Comparison of ENCODE assay signal across 1 fruit fly cellular context in genomic region chr3R:24271071-24271470, dm6.
TF ChIP-seq lines count a peak whose summit lies in the region.

Gene jar (minus strand): TSS chr3R:24271233.

TF ChIP-seq in whole organism, embryonic, 481 proteins besides CTCF, POLR2A, EP300 and RAD21 (continued from another document and continues in another):
- TF ChIP-seq Hey (tag; optimal IDR thresholded peaks at IDR 0.05; lab: Kevin White, UChicago) (peak; percentile 21), CG8478 (optimal IDR thresholded peaks at IDR 0.05; lab: Kevin White, UChicago) (no peak), caup (GFP tag; optimal IDR thresholded peaks at IDR 0.05; lab: Kevin White, UChicago; ENCODE audit: severe bottlenecking) (peak; percentile 44), da (GFP tag; optimal IDR thresholded peaks at IDR 0.05; lab: Kevin White, UChicago) (no peak), HmgD (GFP tag; optimal IDR thresholded peaks at IDR 0.05; lab: Kevin White, UChicago) (peak; percentile 28), CG10431 (GFP tag; optimal IDR thresholded peaks at IDR 0.05; lab: Kevin White, UChicago) (peak; percentile 42), tin (GFP tag; optimal IDR thresholded peaks at IDR 0.05; lab: Kevin White, UChicago) (no peak), seq (GFP tag; IDR thresholded peaks at IDR 0.05; lab: Robert Waterston, UW) (peak; percentile 48; the same call in 1 of the 2 replicates), CG9727 (GFP tag; optimal IDR thresholded peaks at IDR 0.05; lab: Kevin White, UChicago) (peak; percentile 44), sisA (GFP tag; IDR thresholded peaks at IDR 0.05; lab: Robert Waterston, UW) (no peak), Sox100B (GFP tag; optimal IDR thresholded peaks at IDR 0.05; lab: Kevin White, UChicago) (no peak), CG30431 (GFP tag; optimal IDR thresholded peaks at IDR 0.05; lab: Kevin White, UChicago) (no peak), en (GFP tag; optimal IDR thresholded peaks at IDR 0.05; lab: Kevin White, UChicago) (no peak), Scr (GFP tag; IDR thresholded peaks at IDR 0.05; lab: Robert Waterston, UW; ENCODE audit: partially characterized antibody) (peak; percentile 88), Lhr (GFP tag; optimal IDR thresholded peaks at IDR 0.05; lab: Kevin White, UChicago) (peak; percentile 66), CG17359 (tag; optimal IDR thresholded peaks at IDR 0.05; lab: Kevin White, UChicago) (peak; percentile 38), Nf-YC (tag; optimal IDR thresholded peaks at IDR 0.05; lab: Kevin White, UChicago) (peak; percentile 53), pb (GFP tag; optimal IDR thresholded peaks at IDR 0.05; lab: Kevin White, UChicago) (peak; percentile 28), GATAe (GFP tag; conservative IDR thresholded peaks at IDR 0.05; lab: Robert Waterston, UW) (no peak), Fer2 (tag; optimal IDR thresholded peaks at IDR 0.05; lab: Kevin White, UChicago) (no peak), fd64A (GFP tag; optimal IDR thresholded peaks at IDR 0.05; lab: Kevin White, UChicago) (peak; percentile 1), klu (GFP tag; IDR thresholded peaks at IDR 0.05; lab: Robert Waterston, UW) (no peak), Dip3 (GFP tag; optimal IDR thresholded peaks at IDR 0.05; lab: Kevin White, UChicago) (no peak), stwl (tag; optimal IDR thresholded peaks at IDR 0.05; lab: Kevin White, UChicago) (peak; percentile 35), CG10959 (GFP tag; IDR thresholded peaks at IDR 0.05; lab: Robert Waterston, UW) (no peak), luna (GFP tag; optimal IDR thresholded peaks at IDR 0.05; lab: Kevin White, UChicago) (no peak), Lpt (GFP tag; optimal IDR thresholded peaks at IDR 0.05; lab: Kevin White, UChicago) (no peak), CG4328 (GFP tag; optimal IDR thresholded peaks at IDR 0.05; lab: Kevin White, UChicago) (no peak), sens (GFP tag; lab: Kevin White, UChicago) (peak; percentile 90), CG11696 (GFP tag; IDR thresholded peaks at IDR 0.05; lab: Robert Waterston, UW) (peak; percentile 21; the same call in 1 of the 2 replicates), Hand (GFP tag; optimal IDR thresholded peaks at IDR 0.05; lab: Kevin White, UChicago) (no peak), Adf1 (GFP tag; IDR thresholded peaks at IDR 0.05; lab: Robert Waterston, UW) (peak; percentile 40; the same call in 1 of the 2 replicates), dpn (GFP tag; optimal IDR thresholded peaks at IDR 0.05; lab: Kevin White, UChicago) (peak in 1 of 2 experiments; percentile 7), Xbp1 (GFP tag; optimal IDR thresholded peaks at IDR 0.05; lab: Kevin White, UChicago) (no peak), CG3163 (GFP tag; optimal IDR thresholded peaks at IDR 0.05; lab: Kevin White, UChicago) (no peak), unc-4 (GFP tag; IDR thresholded peaks at IDR 0.05; lab: Robert Waterston, UW; ENCODE audit: partially characterized antibody) (peak; percentile 93), Meics (GFP tag; optimal IDR thresholded peaks at IDR 0.05; lab: Kevin White, UChicago) (peak; percentile 18), CG6683 (GFP tag; optimal IDR thresholded peaks at IDR 0.05; lab: Kevin White, UChicago) (no peak), CG10366 (GFP tag; IDR thresholded peaks at IDR 0.05; lab: Robert Waterston, UW) (peak; percentile 40), mam (GFP tag; optimal IDR thresholded peaks at IDR 0.05; lab: Kevin White, UChicago) (no peak), row (GFP tag; IDR thresholded peaks at IDR 0.05; lab: Robert Waterston, UW) (peak; percentile 59), Nf-YA (GFP tag; IDR thresholded peaks at IDR 0.05; lab: Robert Waterston, UW) (no peak), dmrt11E (tag; optimal IDR thresholded peaks at IDR 0.05; lab: Kevin White, UChicago) (no peak), CG31224 (GFP tag; IDR thresholded peaks at IDR 0.05; lab: Robert Waterston, UW) (no peak), CG4707 (GFP tag; optimal IDR thresholded peaks at IDR 0.05; lab: Kevin White, UChicago) (peak; percentile 29), sob (GFP tag; IDR thresholded peaks at IDR 0.05; lab: Robert Waterston, UW) (peak; percentile 46; the same call in 1 of the 2 replicates), CG4360 (GFP tag; IDR thresholded peaks at IDR 0.05; lab: Robert Waterston, UW) (peak; percentile 99), cwo (GFP tag; optimal IDR thresholded peaks at IDR 0.05; lab: Kevin White, UChicago) (no peak), fd3F (GFP tag; optimal IDR thresholded peaks at IDR 0.05; lab: Kevin White, UChicago) (no peak), gem (tag; optimal IDR thresholded peaks at IDR 0.05; lab: Kevin White, UChicago) (no peak), CG3065 (GFP tag; optimal IDR thresholded peaks at IDR 0.05; lab: Kevin White, UChicago) (no peak), CG2678 (tag; optimal IDR thresholded peaks at IDR 0.05; lab: Kevin White, UChicago) (peak; percentile 34), tna (GFP tag; IDR thresholded peaks at IDR 0.05; lab: Robert Waterston, UW; ENCODE audit: partially characterized antibody) (peak; percentile 71), al (GFP tag; IDR thresholded peaks at IDR 0.05; lab: Robert Waterston, UW) (no peak), CG4424 (GFP tag; optimal IDR thresholded peaks at IDR 0.05; lab: Kevin White, UChicago) (no peak), emc (GFP tag; optimal IDR thresholded peaks at IDR 0.05; lab: Kevin White, UChicago) (no peak), gt (GFP tag; IDR thresholded peaks at IDR 0.05; lab: Robert Waterston, UW) (no peak), bbx (GFP tag; IDR thresholded peaks at IDR 0.05; lab: Robert Waterston, UW; ENCODE audit: partially characterized antibody) (peak; percentile 91), chinmo (GFP tag; IDR thresholded peaks at IDR 0.05; lab: Robert Waterston, UW; ENCODE audit: partially characterized antibody) (peak; percentile 95; the same call in 3 of the 4 replicates), CG5245 (GFP tag; optimal IDR thresholded peaks at IDR 0.05; lab: Kevin White, UChicago) (no peak), D (optimal IDR thresholded peaks at IDR 0.05; lab: Kevin White, UChicago) (peak; percentile 5), D (GFP tag; optimal IDR thresholded peaks at IDR 0.05; lab: Kevin White, UChicago) (no peak), CG10321 (GFP tag; IDR thresholded peaks at IDR 0.05; lab: Robert Waterston, UW) (no peak), zfh1 (GFP tag; IDR thresholded peaks at IDR 0.05; lab: Robert Waterston, UW) (peak; percentile 29; the same call in 1 of the 3 replicates), CG18011 (GFP tag; optimal IDR thresholded peaks at IDR 0.05; lab: Kevin White, UChicago) (no peak), cas (GFP tag; IDR thresholded peaks at IDR 0.05; lab: Robert Waterston, UW) (no peak), E2f2 (GFP tag; IDR thresholded peaks at IDR 0.05; lab: Robert Waterston, UW) (peak; percentile 100), CG32532 (GFP tag; IDR thresholded peaks at IDR 0.05; lab: Robert Waterston, UW) (peak; percentile 49; the same call in 1 of the 2 replicates), CG15269 (tag; optimal IDR thresholded peaks at IDR 0.05; lab: Kevin White, UChicago) (peak; percentile 50), CG13775 (GFP tag; optimal IDR thresholded peaks at IDR 0.05; lab: Kevin White, UChicago) (peak; percentile 4), dimm (GFP tag; IDR thresholded peaks at IDR 0.05; lab: Robert Waterston, UW) (no peak), CG8281 (tag; optimal IDR thresholded peaks at IDR 0.05; lab: Kevin White, UChicago) (no peak), Side (GFP tag; optimal IDR thresholded peaks at IDR 0.05; lab: Kevin White, UChicago) (peak; percentile 14), CG4617 (GFP tag; optimal IDR thresholded peaks at IDR 0.05; lab: Kevin White, UChicago; ENCODE audit: borderline replicate concordance) (no peak), Taf1 (GFP tag; IDR thresholded peaks at IDR 0.05; lab: Robert Waterston, UW) (no peak), her (GFP tag; optimal IDR thresholded peaks at IDR 0.05; lab: Kevin White, UChicago) (peak; percentile 12), CG7786 (GFP tag; optimal IDR thresholded peaks at IDR 0.05; lab: Kevin White, UChicago) (no peak), CG30020 (tag; optimal IDR thresholded peaks at IDR 0.05; lab: Kevin White, UChicago) (peak; percentile 11), CrebB (tag; optimal IDR thresholded peaks at IDR 0.05; lab: Kevin White, UChicago) (peak; percentile 70), CG13296 (GFP tag; optimal IDR thresholded peaks at IDR 0.05; lab: Kevin White, UChicago) (peak; percentile 16), shn (GFP tag; optimal IDR thresholded peaks at IDR 0.05; lab: Kevin White, UChicago) (no peak), br (optimal IDR thresholded peaks at IDR 0.05; lab: Kevin White, UChicago) (no peak), sd (tag; optimal IDR thresholded peaks at IDR 0.05; lab: Kevin White, UChicago) (peak; percentile 48), oc (tag; optimal IDR thresholded peaks at IDR 0.05; lab: Kevin White, UChicago) (peak; percentile 49), Dfd (GFP tag; optimal IDR thresholded peaks at IDR 0.05; lab: Kevin White, UChicago) (no peak), zf30C (GFP tag; optimal IDR thresholded peaks at IDR 0.05; lab: Kevin White, UChicago) (peak; percentile 11), fd102C (GFP tag; optimal IDR thresholded peaks at IDR 0.05; lab: Kevin White, UChicago) (peak; percentile 21), Mad (GFP tag; optimal IDR thresholded peaks at IDR 0.05; lab: Kevin White, UChicago) (no peak), hbn (GFP tag; IDR thresholded peaks at IDR 0.05; lab: Robert Waterston, UW; ENCODE audit: partially characterized antibody) (peak; percentile 94), CG9215 (GFP tag; IDR thresholded peaks at IDR 0.05; lab: Robert Waterston, UW) (no peak), CkIIα-i1 (GFP tag; IDR thresholded peaks at IDR 0.05; lab: Robert Waterston, UW) (no peak), CG14441 (GFP tag; IDR thresholded peaks at IDR 0.05; lab: Robert Waterston, UW) (no peak), dati (GFP tag; IDR thresholded peaks at IDR 0.05; lab: Robert Waterston, UW) (no peak), CG17186 (GFP tag; optimal IDR thresholded peaks at IDR 0.05; lab: Kevin White, UChicago) (peak; percentile 99), CG10274 (GFP tag; optimal IDR thresholded peaks at IDR 0.05; lab: Kevin White, UChicago) (no peak), Oli (tag; optimal IDR thresholded peaks at IDR 0.05; lab: Kevin White, UChicago) (no peak), CG31365 (tag; optimal IDR thresholded peaks at IDR 0.05; lab: Kevin White, UChicago) (peak; percentile 44), CG17912 (GFP tag; optimal IDR thresholded peaks at IDR 0.05; lab: Kevin White, UChicago) (peak; percentile 53), CG5953 (GFP tag; IDR thresholded peaks at IDR 0.05; lab: Robert Waterston, UW) (peak; percentile 66; the same call in 1 of the 2 replicates), lov (optimal IDR thresholded peaks at IDR 0.05; lab: Kevin White, UChicago) (no peak), lov (GFP tag; IDR thresholded peaks at IDR 0.05; lab: Robert Waterston, UW) (0 out of 3 replicates have a peak, but pooled peaks have one; percentile 32), cato (GFP tag; optimal IDR thresholded peaks at IDR 0.05; lab: Kevin White, UChicago; ENCODE audit: borderline replicate concordance) (no peak), Stat92E (GFP tag; optimal IDR thresholded peaks at IDR 0.05; lab: Kevin White, UChicago) (peak in 1 of 3 experiments; percentile 73), Mrtf (GFP tag; IDR thresholded peaks at IDR 0.05; lab: Robert Waterston, UW) (no peak), Optix (GFP tag; IDR thresholded peaks at IDR 0.05; lab: Robert Waterston, UW) (no peak; the same call in 2 of the 3 replicates), CG10462 (GFP tag; optimal IDR thresholded peaks at IDR 0.05; lab: Kevin White, UChicago) (no peak), tup (GFP tag; optimal IDR thresholded peaks at IDR 0.05; lab: Kevin White, UChicago) (no peak), CG8944 (GFP tag; optimal IDR thresholded peaks at IDR 0.05; lab: Kevin White, UChicago) (no peak), so (GFP tag; IDR thresholded peaks at IDR 0.05; lab: Robert Waterston, UW) (peak; percentile 74; the same call in 2 of the 3 replicates), CG8089 (GFP tag; optimal IDR thresholded peaks at IDR 0.05; lab: Kevin White, UChicago) (no peak), kah (GFP tag; optimal IDR thresholded peaks at IDR 0.05; lab: Kevin White, UChicago) (peak; percentile 34), HLHmδ (GFP tag; optimal IDR thresholded peaks at IDR 0.05; lab: Kevin White, UChicago) (peak; percentile 25), hkb (optimal IDR thresholded peaks at IDR 0.05; lab: Kevin White, UChicago) (no peak), hkb (GFP tag; IDR thresholded peaks at IDR 0.05; lab: Robert Waterston, UW) (peak; percentile 39; the same call in 1 of the 2 replicates), trem (tag; optimal IDR thresholded peaks at IDR 0.05; lab: Kevin White, UChicago) (peak; percentile 84), CG13287 (GFP tag; IDR thresholded peaks at IDR 0.05; lab: Robert Waterston, UW; ENCODE audit: partially characterized antibody) (peak; percentile 95), jigr1 (GFP tag; IDR thresholded peaks at IDR 0.05; lab: Robert Waterston, UW) (no peak), CG17328 (GFP tag; IDR thresholded peaks at IDR 0.05; lab: Robert Waterston, UW) (peak; percentile 35), CG2875 (GFP tag; optimal IDR thresholded peaks at IDR 0.05; lab: Kevin White, UChicago) (no peak), CG8388 (GFP tag; optimal IDR thresholded peaks at IDR 0.05; lab: Kevin White, UChicago) (peak; percentile 26), Nf-YB (GFP tag; optimal IDR thresholded peaks at IDR 0.05; lab: Kevin White, UChicago) (peak; percentile 22), disco-r (GFP tag; optimal IDR thresholded peaks at IDR 0.05; lab: Kevin White, UChicago) (no peak), gsb-n (tag; optimal IDR thresholded peaks at IDR 0.05; lab: Kevin White, UChicago) (peak; percentile 47), sim (GFP tag; IDR thresholded peaks at IDR 0.05; lab: Robert Waterston, UW) (no peak), MTF-1 (GFP tag; optimal IDR thresholded peaks at IDR 0.05; lab: Kevin White, UChicago; ENCODE audit: borderline replicate concordance) (peak; percentile 51), ind (GFP tag; optimal IDR thresholded peaks at IDR 0.05; lab: Kevin White, UChicago) (no peak), stc (GFP tag; IDR thresholded peaks at IDR 0.05; lab: Robert Waterston, UW) (peak; percentile 57), Poxn (GFP tag; IDR thresholded peaks at IDR 0.05; lab: Robert Waterston, UW) (no peak), slp2 (GFP tag; optimal IDR thresholded peaks at IDR 0.05; lab: Kevin White, UChicago) (no peak), gsb (GFP tag; IDR thresholded peaks at IDR 0.05; lab: Robert Waterston, UW) (no peak), Bgb (GFP tag; IDR thresholded peaks at IDR 0.05; lab: Robert Waterston, UW; ENCODE audit: partially characterized antibody) (peak; percentile 97), odd (GFP tag; optimal IDR thresholded peaks at IDR 0.05; lab: Kevin White, UChicago) (peak; percentile 22), Dp (GFP tag; optimal IDR thresholded peaks at IDR 0.05; lab: Kevin White, UChicago) (peak; percentile 100)
